Fruit fly (Drosophila melanogaster): Measurements from ENCODE around the gene kon.

The kon gene

DNA sequence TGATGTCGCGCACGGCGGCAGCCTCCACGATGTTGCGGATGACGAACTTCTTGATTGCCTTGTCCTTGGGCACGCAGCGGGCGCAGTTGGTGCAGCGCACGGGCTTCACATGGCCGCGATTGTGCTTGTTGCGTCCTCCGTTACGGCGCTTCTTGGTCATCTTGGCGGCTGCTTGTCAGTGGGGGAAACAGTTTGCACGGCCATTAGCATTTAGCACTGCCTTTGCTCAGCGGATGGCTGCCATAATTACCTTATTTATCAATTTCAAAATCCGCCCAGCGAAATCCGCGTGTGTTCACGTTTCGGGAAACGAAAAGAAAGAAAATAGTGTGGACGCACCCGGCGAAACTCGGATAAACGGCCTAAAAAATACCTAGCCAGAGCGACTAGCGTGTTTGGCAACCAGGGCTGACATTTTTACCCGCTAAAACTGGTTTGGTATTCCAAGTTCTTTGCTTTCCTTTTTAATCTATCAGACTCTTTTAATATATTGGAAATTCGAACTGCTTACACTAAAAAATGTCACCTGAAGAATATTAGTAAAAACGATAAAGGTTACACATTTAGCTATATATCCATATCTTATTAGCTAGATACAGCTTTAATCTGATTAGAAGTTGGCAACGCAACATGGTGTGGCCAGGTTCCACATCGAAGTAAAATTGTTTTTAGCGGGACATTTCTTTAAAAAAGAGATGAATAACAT lies 60.7 kb downstream of the kon start, which contains the start of gene RpS26 (continued):
- TF ChIP-seq br (optimal IDR thresholded peaks at IDR 0.05) (no peak), luna (GFP tag; optimal IDR thresholded peaks at IDR 0.05) (no peak), bigmax (GFP tag; optimal IDR thresholded peaks at IDR 0.05) (no peak), Dek (tag; optimal IDR thresholded peaks at IDR 0.05) (peak; percentile 16), Vsx1 (GFP tag; optimal IDR thresholded peaks at IDR 0.05) (no peak), CG9876 (GFP tag; optimal IDR thresholded peaks at IDR 0.05) (no peak), ken (GFP tag; IDR thresholded peaks at IDR 0.05) (peak; percentile 46; the same call in 1 of the 3 replicates), Xbp1 (GFP tag; optimal IDR thresholded peaks at IDR 0.05) (peak; percentile 70), danr (GFP tag; IDR thresholded peaks at IDR 0.05) (no peak), psq (GFP tag; optimal IDR thresholded peaks at IDR 0.05) (peak; percentile 3), CG17359 (tag; optimal IDR thresholded peaks at IDR 0.05) (peak; percentile 27), HLH54F (GFP tag; optimal IDR thresholded peaks at IDR 0.05) (peak; percentile 61), Taf1 (GFP tag; IDR thresholded peaks at IDR 0.05) (no peak), CG15011 (GFP tag; optimal IDR thresholded peaks at IDR 0.05) (no peak), inv (GFP tag; IDR thresholded peaks at IDR 0.05; ENCODE audit: partially characterized antibody) (no peak), corto (GFP tag; optimal IDR thresholded peaks at IDR 0.05) (no peak), CG5953 (GFP tag; IDR thresholded peaks at IDR 0.05) (no peak), Xrp1 (GFP tag; IDR thresholded peaks at IDR 0.05) (no peak), Hmr (GFP tag; optimal IDR thresholded peaks at IDR 0.05) (no peak), CG34224 (GFP tag; IDR thresholded peaks at IDR 0.05; ENCODE audit: partially characterized antibody) (no peak), CG3995 (GFP tag; optimal IDR thresholded peaks at IDR 0.05) (peak; percentile 10), grau (tag; optimal IDR thresholded peaks at IDR 0.05) (peak; percentile 54), Trl (optimal IDR thresholded peaks at IDR 0.05) (no peak), Trl (GFP tag; optimal IDR thresholded peaks at IDR 0.05) (peak; percentile 53), PHDP (tag; optimal IDR thresholded peaks at IDR 0.05) (no peak), pb (GFP tag; optimal IDR thresholded peaks at IDR 0.05) (no peak), CG1603 (tag; optimal IDR thresholded peaks at IDR 0.05) (peak; percentile 44), CG11247 (GFP tag; IDR thresholded peaks at IDR 0.05) (peak; percentile 43), CG10267 (tag; optimal IDR thresholded peaks at IDR 0.05) (peak; percentile 58), esg (GFP tag; conservative IDR thresholded peaks at IDR 0.05) (no peak; the same call in 1 of the 2 replicates), bab2 (GFP tag; optimal IDR thresholded peaks at IDR 0.05) (peak; percentile 39), CG6654 (GFP tag; optimal IDR thresholded peaks at IDR 0.05) (no peak), gsb-n (tag; optimal IDR thresholded peaks at IDR 0.05) (no peak), CG42726 (GFP tag; IDR thresholded peaks at IDR 0.05; ENCODE audit: partially characterized antibody) (no peak), CG16863 (GFP tag; optimal IDR thresholded peaks at IDR 0.05) (peak; percentile 37), ttk (GFP tag; IDR thresholded peaks at IDR 0.05) (peak; percentile 66), CG11696 (GFP tag; IDR thresholded peaks at IDR 0.05) (no peak), dysf (GFP tag; IDR thresholded peaks at IDR 0.05) (peak; percentile 51; the same call in 2 of the 3 replicates), Tbp (GFP tag; optimal IDR thresholded peaks at IDR 0.05) (peak; percentile 87), MBD-R2 (GFP tag; IDR thresholded peaks at IDR 0.05) (peak; percentile 46), gfzf (GFP tag; optimal IDR thresholded peaks at IDR 0.05) (peak; percentile 93), MTF-1 (GFP tag; optimal IDR thresholded peaks at IDR 0.05; ENCODE audit: borderline replicate concordance) (no peak), stc (GFP tag; IDR thresholded peaks at IDR 0.05) (0 out of 2 replicates have a peak, but pooled peaks have one; percentile 26), CG30403 (GFP tag; optimal IDR thresholded peaks at IDR 0.05) (peak; percentile 71), gt (GFP tag; IDR thresholded peaks at IDR 0.05) (no peak), lab (GFP tag; optimal IDR thresholded peaks at IDR 0.05) (no peak), CG17912 (GFP tag; optimal IDR thresholded peaks at IDR 0.05) (no peak), sr (GFP tag; IDR thresholded peaks at IDR 0.05) (no peak), Sox100B (GFP tag; optimal IDR thresholded peaks at IDR 0.05) (peak; percentile 68), fru (optimal IDR thresholded peaks at IDR 0.05) (no peak), sens-2 (GFP tag; IDR thresholded peaks at IDR 0.05) (no peak; the same call in 1 of the 2 replicates)
